Worm (Caenorhabditis elegans) whole organism, midembryonic: ENCODE results near the gene F43C11.16.

Source experiments
- T22C8.4 ChIP-seq: fragments of 200-800 bp; sonication (Bioruptor generic); IDR thresholded peaks from 2 replicates; pipeline ENCODE4 v1.3.6; 2022; ENCODE audit warnings: missing genetic modification characterization, missing compliant biosample characterization
- cog-1 ChIP-seq: sonication (generic microtip); optimal IDR thresholded peaks from 2 replicates; lab custom pipeline; 2016; ENCODE audit warnings: missing genetic modification characterization, missing compliant biosample characterization
- flt-1 ChIP-seq: fragments of 200-800 bp; sonication (Bioruptor generic); IDR thresholded peaks from 2 replicates; pipeline ENCODE4 v1.3.6; 2022; ENCODE audit warnings: missing genetic modification characterization, missing compliant biosample characterization
- klf-2 ChIP-seq: fragments of 200-800 bp; sonication (Bioruptor generic); conservative IDR thresholded peaks from 2 replicates; pipeline ENCODE4 v1.3.6; 2022; ENCODE audit warnings: missing genetic modification reagents, missing genetic modification characterization, missing compliant biosample characterization
- med-1 ChIP-seq: sonication (generic microtip); optimal IDR thresholded peaks from 2 replicates; lab custom pipeline; 2017; ENCODE audit warnings: missing genetic modification characterization, mild to moderate bottlenecking, missing compliant biosample characterization, antibody characterized with exemption, missing genetic modification reagents; ENCODE audit not compliant: insufficient read depth
- ref-1 ChIP-seq: fragments of 200-800 bp; sonication (Bioruptor generic); conservative IDR thresholded peaks from 2 replicates; pipeline ENCODE4 v1.3.6; 2022; ENCODE audit warnings: missing genetic modification reagents, missing genetic modification characterization, missing compliant biosample characterization
- tab-1 ChIP-seq: fragments of 200-800 bp; sonication (Bioruptor generic); IDR thresholded peaks from 2 replicates; pipeline ENCODE4 v1.3.6; 2022; ENCODE audit warnings: missing genetic modification characterization, missing compliant biosample characterization
- ztf-23 ChIP-seq: fragments of 200-800 bp; sonication (Bioruptor generic); IDR thresholded peaks from 2 replicates; pipeline ENCODE4 v1.3.6; 2022; ENCODE audit warnings: missing genetic modification reagents, missing genetic modification characterization, missing compliant biosample characterization
- ztf-29 ChIP-seq: fragments of 200-800 bp; sonication (Bioruptor generic); IDR thresholded peaks from 2 replicates; pipeline ENCODE4 v1.3.6; 2022; ENCODE audit warnings: missing genetic modification reagents, missing genetic modification characterization, missing compliant biosample characterization

The F43C11.16 gene

ce11 chrII:2378465-2379009, 18.7 kb upstream of the F43C11.16 start:
- TF ChIP-seq tab-1 (GFP tag; lab: Robert Waterston, UW) (no peak), klf-2 (no peak), flt-1 (GFP tag; lab: Robert Waterston, UW) (no peak), ref-1 (GFP tag; lab: Robert Waterston, UW) (no peak), T22C8.4 (GFP tag; lab: Robert Waterston, UW) (no peak), cog-1 (tag; lab: Kevin White, UChicago) (no peak), med-1 (GFP tag; lab: Kevin White, UChicago) (no peak)

DNA sequence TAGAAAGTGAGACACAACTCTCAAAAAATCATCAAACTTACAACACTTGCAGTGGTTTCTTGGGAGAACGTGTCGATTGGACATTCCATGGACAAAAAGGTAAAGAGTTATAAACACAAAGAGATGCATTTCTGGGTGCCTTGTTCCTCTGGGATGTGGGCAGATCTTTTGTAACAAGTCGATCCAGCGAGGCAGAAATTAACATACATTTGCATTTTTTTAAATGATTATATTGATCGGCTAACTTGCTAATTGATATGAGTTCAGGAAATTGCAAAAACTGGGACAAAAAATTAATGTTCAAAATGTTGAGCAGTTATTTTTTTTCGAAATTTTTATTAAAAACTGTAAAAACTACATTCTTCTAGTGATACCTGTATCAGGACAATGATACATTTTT, 17.9 kb upstream of the F43C11.16 start, which contains the start of gene F16G10.6:
Gene F16G10.6 (minus strand): TSS at position 101 of the 400 bp plus-strand sequence.
- TF ChIP-seq ref-1 (GFP tag; lab: Robert Waterston, UW) (no peak), ztf-29 (GFP tag; lab: Robert Waterston, UW) (no peak), T22C8.4 (GFP tag; lab: Robert Waterston, UW) (no peak), ztf-23 (GFP tag; lab: Robert Waterston, UW) (no peak), med-1 (GFP tag; lab: Kevin White, UChicago) (no peak), flt-1 (GFP tag; lab: Robert Waterston, UW) (no peak), cog-1 (tag; lab: Kevin White, UChicago) (no peak), klf-2 (no peak), tab-1 (GFP tag; lab: Robert Waterston, UW) (no peak)

DNA sequence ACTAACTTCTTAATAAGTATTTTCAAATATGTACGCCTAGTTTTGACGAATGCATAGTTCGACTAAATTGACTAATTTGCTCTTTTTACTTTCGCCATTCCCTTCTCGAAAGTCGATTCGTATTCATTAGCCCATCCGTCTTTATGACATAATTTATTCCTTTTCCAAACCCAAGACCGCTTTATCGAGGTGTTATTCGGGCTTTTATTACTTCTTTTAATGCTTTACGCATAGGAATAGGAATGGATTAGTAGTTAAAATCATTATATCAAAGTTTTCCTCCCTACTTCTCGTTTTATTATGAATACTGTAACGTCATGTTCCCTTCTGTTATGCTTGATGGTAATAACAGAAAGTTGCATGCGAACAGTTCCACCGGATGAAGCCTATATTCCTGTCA, 15.1 kb upstream of the F43C11.16 start, which contains the start of gene F16G10.2:
Gene F16G10.2 (plus strand): TSS at position 301 of the 400 bp plus-strand sequence.
- TF ChIP-seq cog-1 (tag; lab: Kevin White, UChicago) (no peak), klf-2 (no peak)

- TF ChIP-seq ztf-29 (GFP tag; lab: Robert Waterston, UW) (no peak), ref-1 (GFP tag; lab: Robert Waterston, UW) (no peak), med-1 (GFP tag; lab: Kevin White, UChicago) (no peak), cog-1 (tag; lab: Kevin White, UChicago) (no peak), flt-1 (GFP tag; lab: Robert Waterston, UW) (no peak), tab-1 (GFP tag; lab: Robert Waterston, UW) (no peak), ztf-23 (GFP tag; lab: Robert Waterston, UW) (no peak), T22C8.4 (GFP tag; lab: Robert Waterston, UW) (no peak), klf-2 (no peak)
Observed at ce11 chrII:2372090-2372489, 12.2 kb upstream of the F43C11.16 start, which contains the start of gene F16G10.3. TSS of gene F16G10.3 (plus strand) at chrII:2372390.

DNA sequence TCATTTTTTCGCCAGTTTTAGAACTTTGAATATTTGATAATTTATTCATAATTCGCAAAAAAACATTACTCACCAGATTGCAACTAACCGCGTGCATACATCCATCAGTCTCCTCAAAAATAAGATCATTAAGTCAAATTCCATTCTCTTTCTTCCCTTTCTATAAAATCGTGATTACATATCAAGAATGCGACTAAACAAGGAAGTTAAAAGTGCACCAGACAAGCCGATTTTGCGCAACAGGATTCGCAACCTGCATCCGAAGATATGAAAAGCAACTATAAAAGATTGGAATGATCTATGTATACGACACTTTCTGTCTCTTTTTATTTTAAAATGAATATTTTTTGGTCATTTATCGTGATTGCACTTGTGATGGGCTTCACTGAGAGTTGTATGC, 9.1 kb upstream of the F43C11.16 start, which contains the start of gene hpo-25:
Gene hpo-25 (plus strand): TSS at position 301 of the 400 bp plus-strand sequence.
- TF ChIP-seq ztf-23 (GFP tag; lab: Robert Waterston, UW) (no peak), med-1 (GFP tag; lab: Kevin White, UChicago) (no peak), T22C8.4 (GFP tag; lab: Robert Waterston, UW) (no peak), cog-1 (tag; lab: Kevin White, UChicago) (no peak)

DNA sequence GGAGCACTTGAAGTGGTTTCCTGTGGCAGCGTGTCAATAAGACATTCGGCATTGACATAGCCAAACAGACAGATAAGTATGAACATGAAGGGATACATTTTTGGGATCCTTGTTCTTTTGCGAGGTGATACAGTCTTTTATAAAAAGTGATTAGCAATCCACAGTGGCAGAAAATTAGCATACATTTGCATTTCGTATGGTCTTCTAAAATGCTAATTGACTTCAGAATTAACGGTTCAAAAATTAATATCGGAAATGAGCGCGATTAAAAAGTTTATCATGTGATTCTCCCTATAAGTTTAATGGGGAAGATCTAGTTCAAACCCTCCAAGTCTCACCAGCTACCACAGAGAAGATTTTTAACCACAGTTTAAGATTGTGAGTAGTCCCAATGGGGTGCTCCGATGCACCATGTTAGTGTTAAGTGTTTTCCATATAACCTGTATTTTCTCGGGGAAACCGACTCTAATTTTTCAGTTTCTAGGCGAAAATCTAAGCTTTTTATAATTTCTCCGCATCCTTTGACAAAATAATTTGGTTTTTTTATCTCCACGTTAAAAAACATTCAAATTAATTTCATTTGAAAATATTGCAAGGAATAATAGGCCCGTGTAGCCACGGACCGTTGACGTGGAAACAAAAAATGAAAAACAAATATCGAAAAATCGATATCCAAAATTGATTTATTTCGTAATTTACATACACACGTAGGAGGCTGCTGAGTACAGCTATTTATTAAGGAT, 6.9 kb upstream of the F43C11.16 start, which contains the start of the genes F43C11.12 and F16G10.5:
Gene F43C11.12 (minus strand): TSS at position 101 of the 743 bp plus-strand sequence.
Gene F16G10.5 (plus strand): TSS at position 693 of the 743 bp plus-strand sequence.
- TF ChIP-seq flt-1 (GFP tag; lab: Robert Waterston, UW) (no peak), klf-2 (no peak), med-1 (GFP tag; lab: Kevin White, UChicago) (no peak), T22C8.4 (GFP tag; lab: Robert Waterston, UW) (no peak), ref-1 (GFP tag; lab: Robert Waterston, UW) (no peak), tab-1 (GFP tag; lab: Robert Waterston, UW) (no peak), ztf-23 (GFP tag; lab: Robert Waterston, UW) (no peak), cog-1 (tag; lab: Kevin White, UChicago) (no peak), ztf-29 (GFP tag; lab: Robert Waterston, UW) (no peak)

- TF ChIP-seq ref-1 (GFP tag; lab: Robert Waterston, UW) (no peak), med-1 (GFP tag; lab: Kevin White, UChicago) (no peak), T22C8.4 (GFP tag; lab: Robert Waterston, UW) (no peak), ztf-29 (GFP tag; lab: Robert Waterston, UW) (no peak), klf-2 (no peak), cog-1 (tag; lab: Kevin White, UChicago) (no peak), flt-1 (GFP tag; lab: Robert Waterston, UW) (no peak), tab-1 (GFP tag; lab: Robert Waterston, UW) (no peak), ztf-23 (GFP tag; lab: Robert Waterston, UW) (no peak)
Observed at ce11 chrII:2363673-2364072, 3.8 kb upstream of the F43C11.16 start, which contains the start of gene F43C11.11. TSS of gene F43C11.11 (minus strand) at chrII:2363773.

- TF ChIP-seq cog-1 (tag; lab: Kevin White, UChicago): no peak
- TF ChIP-seq ref-1 (GFP tag; lab: Robert Waterston, UW): no peak
Observed at ce11 chrII:2356795-2357194, 3.1 kb downstream of the F43C11.16 start, which contains the start of gene F43C11.1. TSS of gene F43C11.1 (plus strand) at chrII:2357095.

- TF ChIP-seq cog-1 (tag; lab: Kevin White, UChicago) (no peak), ztf-29 (GFP tag; lab: Robert Waterston, UW) (no peak)
Observed at ce11 chrII:2354476-2354875, 5.4 kb downstream of the F43C11.16 start, which contains the start of gene F43C11.2. TSS of gene F43C11.2 (plus strand) at chrII:2354776.
